Worm (Caenorhabditis elegans) whole organism, L1 larva: ENCODE results near the gene pmp-5.

Source experiments
- C04F5.9 ChIP-seq: sonication (generic microtip); optimal IDR thresholded peaks from 2 replicates; lab custom pipeline; 2016; ENCODE audit warnings: missing genetic modification characterization, missing compliant biosample characterization
- C16A3.4 ChIP-seq: fragments of 150-350 bp; optimal IDR thresholded peaks from 2 replicates; lab custom pipeline; 2014; ENCODE audit warnings: missing biosample characterization, missing genetic modification characterization
- C34B4.2 ChIP-seq: sonication (generic microtip); optimal IDR thresholded peaks from 2 replicates; lab custom pipeline; 2017; ENCODE audit warnings: mild to moderate bottlenecking, missing genetic modification characterization, missing compliant biosample characterization
- F16B12.6 ChIP-seq: fragments of 150-350 bp; optimal IDR thresholded peaks from 2 replicates; lab custom pipeline; 2014; ENCODE audit warnings: missing biosample characterization, missing genetic modification characterization
- Y116A8C.19 ChIP-seq: sonication (generic microtip); optimal IDR thresholded peaks from 2 replicates; lab custom pipeline; 2016; ENCODE audit warnings: missing compliant biosample characterization, missing genetic modification characterization, borderline replicate concordance
- aha-1 ChIP-seq: fragments of 150-350 bp; optimal IDR thresholded peaks from 2 replicates; lab custom pipeline; 2014; ENCODE audit warnings: missing biosample characterization, missing genetic modification characterization
- alr-1 ChIP-seq: fragments of 200-800 bp; sonication (Bioruptor generic); optimal IDR thresholded peaks from 2 replicates; lab custom pipeline; 2018; ENCODE audit warnings: borderline replicate concordance, mild to moderate bottlenecking, missing genetic modification characterization, missing compliant biosample characterization
- ama-1 ChIP-seq: fragments of 150-350 bp; optimal IDR thresholded peaks from 2 replicates; lab custom pipeline; 2014
- blmp-1 ChIP-seq: fragments of 150-350 bp; optimal IDR thresholded peaks from 2 replicates; lab custom pipeline; 2014; ENCODE audit warnings: missing biosample characterization, missing genetic modification characterization
- ceh-63 ChIP-seq: fragments of 200-800 bp; sonication (Bioruptor generic); optimal IDR thresholded peaks from 2 replicates; lab custom pipeline; 2018; ENCODE audit warnings: mild to moderate bottlenecking, missing genetic modification characterization, missing compliant biosample characterization
- ceh-8 ChIP-seq: fragments of 200-800 bp; sonication (Bioruptor generic); optimal IDR thresholded peaks from 2 replicates; lab custom pipeline; 2018; ENCODE audit warnings: mild to moderate bottlenecking, missing genetic modification characterization, moderate library complexity, missing compliant biosample characterization
- ceh-82 ChIP-seq, 3 experiments: fragments of 150-350 bp in 1 of 3; sonication (generic microtip) in 2 of 3; optimal IDR thresholded peaks; 2 replicates each; lab custom pipeline; 2014 to 2017; ENCODE audit warnings: missing biosample characterization in 3 of 3, missing genetic modification characterization in 3 of 3
- ces-1 ChIP-seq: fragments of 150-350 bp; optimal IDR thresholded peaks from 2 replicates; lab custom pipeline; 2014; ENCODE audit warnings: missing biosample characterization, missing genetic modification reagents, missing genetic modification characterization
- dsc-1 ChIP-seq: sonication (generic microtip); optimal IDR thresholded peaks from 2 replicates; lab custom pipeline; 2016; ENCODE audit warnings: mild to moderate bottlenecking, missing genetic modification characterization, missing compliant biosample characterization
- efl-3 ChIP-seq: fragments of 200-800 bp; sonication (Bioruptor generic); optimal IDR thresholded peaks from 2 replicates; lab custom pipeline; 2018; ENCODE audit warnings: mild to moderate bottlenecking, missing genetic modification characterization, missing compliant biosample characterization
- egl-27 ChIP-seq, 2 experiments: fragments of 150-350 bp in 1 of 2; sonication (generic microtip); optimal IDR thresholded peaks; 3 replicates each; lab custom pipeline; 2017 to 2018; ENCODE audit warnings: missing biosample characterization in 2 of 2, missing genetic modification characterization in 2 of 2, missing genetic modification reagents in 2 of 2
- elt-2 ChIP-seq: sonication (generic microtip); optimal IDR thresholded peaks from 2 replicates; lab custom pipeline; 2016; ENCODE audit warnings: missing genetic modification characterization, mild to moderate bottlenecking, inconsistent platforms, missing compliant biosample characterization, missing genetic modification reagents
- elt-3 ChIP-seq, 6 experiments: fragments of 150-350 bp in 1 of 6; sonication (generic microtip); optimal IDR thresholded peaks; 2 replicates each; lab custom pipeline; 2017 to 2018; ENCODE audit warnings: missing biosample characterization in 6 of 6, missing genetic modification characterization in 6 of 6, inconsistent platforms in 1 of 6
- ets-5 ChIP-seq: fragments of 200-800 bp; sonication (Bioruptor generic); IDR thresholded peaks from 2 replicates; pipeline ENCODE4 v1.3.6; 2022; ENCODE audit warnings: missing genetic modification characterization, missing compliant biosample characterization
- fos-1 ChIP-seq: fragments of 150-350 bp; optimal IDR thresholded peaks from 2 replicates; lab custom pipeline; 2014; ENCODE audit warnings: missing biosample characterization, missing genetic modification characterization
- hlh-17 ChIP-seq: fragments of 200-800 bp; sonication (Bioruptor generic); optimal IDR thresholded peaks from 2 replicates; lab custom pipeline; 2018; ENCODE audit warnings: missing genetic modification characterization, mild to moderate bottlenecking, missing compliant biosample characterization, moderate library complexity, borderline replicate concordance
- hpl-2 ChIP-seq: fragments of 150-350 bp; optimal IDR thresholded peaks from 2 replicates; lab custom pipeline; 2014; ENCODE audit warnings: missing biosample characterization, missing genetic modification reagents, missing genetic modification characterization
- isw-1 ChIP-seq: fragments of 200-800 bp; sonication (Bioruptor generic); IDR thresholded peaks from 2 replicates; pipeline ENCODE4 v1.3.6; 2022; ENCODE audit warnings: missing genetic modification characterization, missing compliant biosample characterization
- lin-14 ChIP-seq: fragments of 200-800 bp; sonication (Bioruptor generic); optimal IDR thresholded peaks from 2 replicates; lab custom pipeline; 2018; ENCODE audit warnings: mild to moderate bottlenecking, missing genetic modification characterization, moderate library complexity, missing compliant biosample characterization
- lin-15B ChIP-seq: fragments of 150-350 bp; sonication (generic microtip); optimal IDR thresholded peaks from 3 replicates; lab custom pipeline; 2014; ENCODE audit warnings: missing biosample characterization, missing genetic modification characterization
- lin-35 ChIP-seq, 2 experiments: fragments of 150-350 bp; optimal IDR thresholded peaks; 2 replicates each; lab custom pipeline; 2014; ENCODE audit warnings: missing biosample characterization in 2 of 2, missing genetic modification characterization in 2 of 2, missing genetic modification reagents in 2 of 2
- lin-39 ChIP-seq: fragments of 150-350 bp; optimal IDR thresholded peaks from 2 replicates; lab custom pipeline; 2014; ENCODE audit warnings: missing biosample characterization, missing genetic modification reagents, missing genetic modification characterization
- mab-9 ChIP-seq: fragments of 200-800 bp; sonication (Bioruptor generic); IDR thresholded peaks from 2 replicates; pipeline ENCODE4 v1.3.6; 2022; ENCODE audit warnings: missing genetic modification reagents, missing genetic modification characterization, missing compliant biosample characterization
- mef-2 ChIP-seq: fragments of 150-350 bp; optimal IDR thresholded peaks from 2 replicates; lab custom pipeline; 2014; ENCODE audit warnings: missing biosample characterization, missing genetic modification characterization
- mep-1 ChIP-seq: fragments of 150-350 bp; optimal IDR thresholded peaks from 2 replicates; lab custom pipeline; 2014; ENCODE audit warnings: missing biosample characterization, missing genetic modification characterization
- nhr-237 ChIP-seq: fragments of 150-350 bp; optimal IDR thresholded peaks from 2 replicates; lab custom pipeline; 2014; ENCODE audit warnings: missing biosample characterization, missing genetic modification characterization
- nhr-28 ChIP-seq: fragments of 150-350 bp; optimal IDR thresholded peaks from 2 replicates; lab custom pipeline; 2014; ENCODE audit warnings: missing biosample characterization, missing genetic modification characterization
- nhr-76 ChIP-seq: sonication (generic microtip); optimal IDR thresholded peaks from 2 replicates; lab custom pipeline; 2017; ENCODE audit warnings: missing biosample characterization, missing genetic modification characterization
- nhr-84 ChIP-seq: sonication (generic microtip); optimal IDR thresholded peaks from 2 replicates; lab custom pipeline; 2017; ENCODE audit warnings: missing biosample characterization, missing genetic modification characterization
- nhr-85 ChIP-seq: sonication (generic microtip); peaks from one replicate; lab custom pipeline; 2016; ENCODE audit warnings: missing genetic modification characterization, inconsistent platforms, missing compliant biosample characterization
- nhr-90 ChIP-seq: sonication (generic microtip); optimal IDR thresholded peaks from 2 replicates; lab custom pipeline; 2016; ENCODE audit warnings: mild to moderate bottlenecking, missing genetic modification characterization, missing compliant biosample characterization; ENCODE audit not compliant: poor library complexity
- pag-3 ChIP-seq: sonication (generic microtip); optimal IDR thresholded peaks from 2 replicates; lab custom pipeline; 2017; ENCODE audit warnings: missing genetic modification characterization, mild to moderate bottlenecking, missing compliant biosample characterization, antibody characterized with exemption, borderline replicate concordance; ENCODE audit not compliant: insufficient read depth
- pax-3 ChIP-seq: fragments of 200-800 bp; sonication (Bioruptor generic); optimal IDR thresholded peaks from 2 replicates; lab custom pipeline; 2018; ENCODE audit warnings: mild to moderate bottlenecking, missing genetic modification characterization, moderate library complexity, missing compliant biosample characterization
- pqm-1 ChIP-seq: sonication (generic microtip); optimal IDR thresholded peaks from 3 replicates; lab custom pipeline; 2017; ENCODE audit warnings: missing biosample characterization, missing genetic modification characterization
- rnt-1 ChIP-seq: sonication (generic microtip); optimal IDR thresholded peaks from 2 replicates; lab custom pipeline; 2016; ENCODE audit warnings: mild to moderate bottlenecking, missing genetic modification characterization, moderate library complexity, missing compliant biosample characterization
- skn-1 ChIP-seq: fragments of 150-350 bp; optimal IDR thresholded peaks from 2 replicates; lab custom pipeline; 2014; ENCODE audit warnings: missing biosample characterization, missing genetic modification characterization
- snu-23 ChIP-seq: sonication (generic microtip); optimal IDR thresholded peaks from 2 replicates; lab custom pipeline; 2016; ENCODE audit warnings: missing genetic modification characterization, missing compliant biosample characterization
- sox-4 ChIP-seq: sonication (generic microtip); optimal IDR thresholded peaks from 2 replicates; lab custom pipeline; 2016; ENCODE audit warnings: missing genetic modification characterization, missing compliant biosample characterization
- sup-37 ChIP-seq: fragments of 200-800 bp; sonication (Bioruptor generic); optimal IDR thresholded peaks from 2 replicates; lab custom pipeline; 2018; ENCODE audit warnings: mild to moderate bottlenecking, missing genetic modification characterization, missing compliant biosample characterization
- tbx-2 ChIP-seq: sonication (generic microtip); optimal IDR thresholded peaks from 2 replicates; lab custom pipeline; 2016; ENCODE audit warnings: missing genetic modification characterization, missing compliant biosample characterization
- tlp-1 ChIP-seq: fragments of 150-350 bp; optimal IDR thresholded peaks from 2 replicates; lab custom pipeline; 2014; ENCODE audit warnings: missing biosample characterization, missing genetic modification characterization
- unc-130 ChIP-seq: fragments of 150-350 bp; optimal IDR thresholded peaks from 2 replicates; lab custom pipeline; 2017; ENCODE audit warnings: missing biosample characterization, missing genetic modification characterization, inconsistent platforms
- unc-30 ChIP-seq: sonication (generic microtip); optimal IDR thresholded peaks from 2 replicates; lab custom pipeline; 2017; ENCODE audit warnings: missing biosample characterization, missing genetic modification characterization
- unc-98 ChIP-seq: fragments of 200-800 bp; sonication (Bioruptor generic); IDR thresholded peaks from 2 replicates; pipeline ENCODE4 v1.3.6; 2022; ENCODE audit warnings: missing genetic modification characterization, missing compliant biosample characterization
- vab-15 ChIP-seq: sonication (generic microtip); optimal IDR thresholded peaks from 2 replicates; lab custom pipeline; 2017; ENCODE audit warnings: missing genotype, mild to moderate bottlenecking, missing genetic modification characterization, missing compliant biosample characterization
- xbp-1 ChIP-seq: sonication (generic microtip); optimal IDR thresholded peaks from 2 replicates; lab custom pipeline; 2016; ENCODE audit warnings: missing genetic modification characterization, missing compliant biosample characterization
- ztf-11 ChIP-seq, 2 experiments: sonication (generic microtip); optimal IDR thresholded peaks; 2 replicates each; lab custom pipeline; 2016 to 2017; ENCODE audit warnings: missing genetic modification characterization in 2 of 2, missing biosample characterization in 1 of 2, missing compliant biosample characterization in 1 of 2

Gene pmp-5

ce11 chrV:6709050-6709683 is 43.6 kb upstream of the pmp-5 start, which contains the start of gene dlst-1 (continued):
- no peak for TF ChIP-seq C34B4.2 (tag; lab: Kevin White, UChicago)
- TF ChIP-seq efl-3 (GFP tag; lab: Kevin White, UChicago), result no peak
- no peak for TF ChIP-seq nhr-84 (tag; lab: Kevin White, UChicago)
- TF ChIP-seq ceh-63 (GFP tag; lab: Kevin White, UChicago), result no peak
- TF ChIP-seq mep-1 (tag; lab: Kevin White, UChicago), result no peak
- peak; percentile 0 for TF ChIP-seq blmp-1 (tag; lab: Kevin White, UChicago)
- no peak for TF ChIP-seq pqm-1 (tag; lab: Kevin White, UChicago)
- TF ChIP-seq snu-23 (GFP tag; lab: Kevin White, UChicago), result peak; percentile 65
- peak; percentile 35 for TF ChIP-seq nhr-90 (tag; lab: Kevin White, UChicago)
- no peak for TF ChIP-seq nhr-76 (tag; lab: Kevin White, UChicago)
- TF ChIP-seq isw-1 (GFP tag; lab: Robert Waterston, UW), result 0 out of 2 replicates have a peak, but pooled peaks have one; percentile 2
- no peak for TF ChIP-seq alr-1 (tag; lab: Kevin White, UChicago)
- peak; percentile 66 for TF ChIP-seq tbx-2 (tag; lab: Kevin White, UChicago)
- TF ChIP-seq pag-3 (tag; lab: Kevin White, UChicago), result no peak
- TF ChIP-seq pax-3 (tag; lab: Kevin White, UChicago), result no peak
- peak in 1 of 6 experiments; percentile 32 for TF ChIP-seq elt-3 (tag; optimal IDR thresholded peaks at IDR 0.05; lab: Kevin White, UChicago)
- TF ChIP-seq elt-2 (tag; lab: Kevin White, UChicago), result no peak
- no peak for TF ChIP-seq sup-37 (GFP tag; lab: Kevin White, UChicago)
- peak; percentile 54 for TF ChIP-seq lin-14 (GFP tag; lab: Kevin White, UChicago)
- no peak for TF ChIP-seq unc-98 (GFP tag; lab: Robert Waterston, UW)
- TF ChIP-seq dsc-1, result peak; percentile 38
- no peak for TF ChIP-seq egl-27 (tag; optimal IDR thresholded peaks at IDR 0.05; lab: Kevin White, UChicago)
- TF ChIP-seq aha-1 (tag; lab: Kevin White, UChicago), result no peak
- peak; percentile 27 for TF ChIP-seq ama-1 (lab: Kevin White, UChicago)
- TF ChIP-seq C04F5.9 (tag; lab: Kevin White, UChicago), result no peak
- peak in 1 of 2 experiments; percentile 17 for TF ChIP-seq lin-35 (GFP tag; optimal IDR thresholded peaks at IDR 0.05; lab: Kevin White, UChicago)
- peak in 1 of 2 experiments; percentile 12 for TF ChIP-seq ztf-11 (tag; optimal IDR thresholded peaks at IDR 0.05; lab: Kevin White, UChicago)
- no peak for TF ChIP-seq F16B12.6 (tag; lab: Kevin White, UChicago)
- no peak for TF ChIP-seq lin-39
- TF ChIP-seq unc-30 (tag; lab: Kevin White, UChicago), result no peak
- peak; percentile 30 to 48 (median 40) for TF ChIP-seq ceh-82 (tag; optimal IDR thresholded peaks at IDR 0.05; lab: Kevin White, UChicago)
- peak; percentile 20 for TF ChIP-seq sox-4 (tag; lab: Kevin White, UChicago)
- peak; percentile 80 for TF ChIP-seq nhr-85 (tag; lab: Kevin White, UChicago)
- TF ChIP-seq mef-2 (tag; lab: Kevin White, UChicago), result no peak
- TF ChIP-seq ces-1 (GFP tag; lab: Kevin White, UChicago), result no peak
- no peak for TF ChIP-seq hlh-17 (GFP tag; lab: Kevin White, UChicago)
- no peak for TF ChIP-seq lin-15B (tag; lab: Kevin White, UChicago)
- TF ChIP-seq fos-1 (tag; lab: Kevin White, UChicago), result no peak
- no peak for TF ChIP-seq tlp-1 (tag; lab: Kevin White, UChicago)
- TF ChIP-seq mab-9 (GFP tag; lab: Robert Waterston, UW), result no peak
- peak; percentile 50 for TF ChIP-seq skn-1
- TF ChIP-seq vab-15, result no peak
- no peak for TF ChIP-seq nhr-237
- TF ChIP-seq C16A3.4 (tag; lab: Kevin White, UChicago), result peak; percentile 47
- TF ChIP-seq rnt-1 (tag; lab: Kevin White, UChicago), result peak; percentile 69
- peak; percentile 72 for TF ChIP-seq xbp-1 (tag; lab: Kevin White, UChicago)
- TF ChIP-seq unc-130 (tag; lab: Kevin White, UChicago), result no peak
- TF ChIP-seq nhr-28 (tag; lab: Kevin White, UChicago), result no peak
- TF ChIP-seq Y116A8C.19 (tag; lab: Kevin White, UChicago), result no peak
- TF ChIP-seq ets-5 (GFP tag; lab: Robert Waterston, UW), result no peak
- TF ChIP-seq hpl-2 (GFP tag; lab: Kevin White, UChicago), result no peak
- no peak for TF ChIP-seq ceh-8 (GFP tag; lab: Kevin White, UChicago)
